Worm (Caenorhabditis elegans) whole organism, late embryonic: ENCODE measurements around the gene W09G12.10.
"Not testable (repeated sequence)": the region's sequence is repeated elsewhere in the genome, so short reads cannot be mapped to it uniquely, and the experiment has no call there.

ENCODE experiments used
- dmd-4 ChIP-seq: sonication (generic microtip); optimal IDR thresholded peaks from 2 replicates; lab custom pipeline; 2016; ENCODE audit warnings: borderline replicate concordance, missing genetic modification characterization, missing compliant biosample characterization
- fkh-10 ChIP-seq: fragments of 150-350 bp; optimal IDR thresholded peaks from 2 replicates; lab custom pipeline; 2014; ENCODE audit warnings: missing biosample characterization, missing genetic modification reagents, missing genetic modification characterization
- hlh-6 ChIP-seq: sonication (generic microtip); optimal IDR thresholded peaks from 2 replicates; lab custom pipeline; 2016; ENCODE audit warnings: missing genotype, missing genetic modification characterization, missing compliant biosample characterization
- tbx-2 ChIP-seq: sonication (generic microtip); optimal IDR thresholded peaks from 2 replicates; lab custom pipeline; 2016; ENCODE audit warnings: missing genetic modification characterization, missing compliant biosample characterization

- TF ChIP-seq hlh-6; fkh-10 (GFP tag; lab: Kevin White, UChicago); dmd-4; tbx-2 (tag; lab: Kevin White, UChicago): not testable (repeated sequence)
Observed at ce11 chrIV:1182292-1182691, 38.8 kb downstream of the W09G12.10 start, which contains the start of gene rmif-2.
